Fruit fly (Drosophila melanogaster) whole organism, embryonic: ENCODE results near the gene CG10165.

ENCODE experiments used
- Aef1 ChIP-seq: fragments of 200-800 bp; sonication (Bioruptor generic); IDR thresholded peaks from 3 replicates; pipeline ENCODE4 v1.3.6; 2022; ENCODE audit warnings: missing biosample characterization, missing genetic modification characterization
- CG10147 ChIP-seq: fragments of 200-800 bp; sonication (Bioruptor generic); optimal IDR thresholded peaks from 2 replicates; lab custom pipeline; 2019; ENCODE audit warnings: missing biosample characterization, mild to moderate bottlenecking, missing genetic modification characterization, moderate library complexity
- CG10462 ChIP-seq: fragments of 200-800 bp; sonication (Bioruptor generic); optimal IDR thresholded peaks from 2 replicates; lab custom pipeline; 2016; ENCODE audit warnings: missing biosample characterization, missing genetic modification characterization
- CG10543 ChIP-seq: fragments of 200-800 bp; sonication (Bioruptor generic); optimal IDR thresholded peaks from 3 replicates; lab custom pipeline; 2017; ENCODE audit warnings: missing biosample characterization, mild to moderate bottlenecking, missing genetic modification characterization, moderate library complexity
- CG10565 ChIP-seq: fragments of 200-800 bp; sonication (Bioruptor generic); optimal IDR thresholded peaks from 3 replicates; lab custom pipeline; 2016; ENCODE audit warnings: missing biosample characterization, mild to moderate bottlenecking, missing genetic modification characterization
- CG11093 ChIP-seq: fragments of 200-800 bp; sonication (Bioruptor generic); IDR thresholded peaks from 3 replicates; pipeline ENCODE4 v1.3.6; 2022; ENCODE audit warnings: missing biosample characterization, missing genetic modification characterization
- CG13775 ChIP-seq: fragments of 200-800 bp; sonication (Bioruptor generic); optimal IDR thresholded peaks from 3 replicates; lab custom pipeline; 2017; ENCODE audit warnings: missing biosample characterization, mild to moderate bottlenecking, missing genetic modification characterization
- CG14667 ChIP-seq: fragments of 200-800 bp; sonication (Bioruptor generic); IDR thresholded peaks from 2 replicates; pipeline ENCODE4 v1.3.6; 2022; ENCODE audit warnings: missing biosample characterization, missing genetic modification characterization
- CG15479 ChIP-seq: fragments of 200-800 bp; sonication (Bioruptor generic); optimal IDR thresholded peaks from 3 replicates; lab custom pipeline; 2019; ENCODE audit warnings: missing biosample characterization, mild to moderate bottlenecking, missing genetic modification characterization, moderate library complexity
- CG16779 ChIP-seq: fragments of 200-800 bp; sonication (Bioruptor generic); IDR thresholded peaks from 2 replicates; pipeline ENCODE4 v1.3.6; 2022; ENCODE audit warnings: missing biosample characterization, missing genetic modification characterization
- CG2199 ChIP-seq: fragments of 200-800 bp; sonication (Bioruptor generic); IDR thresholded peaks from 3 replicates; pipeline ENCODE4 v1.3.6; 2022; ENCODE audit warnings: missing biosample characterization, missing genetic modification characterization
- CG4360 ChIP-seq: fragments of 200-800 bp; sonication (Bioruptor generic); IDR thresholded peaks from 2 replicates; pipeline ENCODE4 v1.3.6; 2022; ENCODE audit warnings: missing biosample characterization, missing genetic modification characterization
- CG5180 ChIP-seq: fragments of 200-800 bp; sonication (Bioruptor generic); optimal IDR thresholded peaks from 3 replicates; lab custom pipeline; 2017; ENCODE audit warnings: missing biosample characterization, missing genetic modification characterization, mild to moderate bottlenecking, moderate library complexity, missing genetic modification reagents
- CG6689 ChIP-seq: fragments of 200-800 bp; sonication (Bioruptor generic); IDR thresholded peaks from 2 replicates; pipeline ENCODE4 v1.3.6; 2022; ENCODE audit warnings: missing biosample characterization, missing genetic modification characterization
- CG6854 ChIP-seq: fragments of 200-800 bp; sonication (Bioruptor generic); optimal IDR thresholded peaks from 3 replicates; lab custom pipeline; 2017; ENCODE audit warnings: missing biosample characterization, mild to moderate bottlenecking, missing genetic modification characterization
- CG8281 ChIP-seq: fragments of 200-800 bp; sonication (Bioruptor generic); optimal IDR thresholded peaks from 2 replicates; lab custom pipeline; 2018; ENCODE audit warnings: missing biosample characterization, mild to moderate bottlenecking, missing genetic modification characterization, moderate library complexity
- CG8290 ChIP-seq, 3 experiments: fragments of 200-800 bp; sonication (Bioruptor generic); optimal IDR thresholded peaks; 2 replicates each; lab custom pipeline; 2016 to 2019; ENCODE audit warnings: missing biosample characterization in 3 of 3, missing genetic modification characterization in 3 of 3, mild to moderate bottlenecking in 2 of 3, moderate library complexity in 1 of 3
- CG8765 ChIP-seq: fragments of 200-800 bp; sonication (Bioruptor generic); IDR thresholded peaks from 2 replicates; pipeline ENCODE4 v1.3.6; 2022; ENCODE audit warnings: missing biosample characterization, missing genetic modification characterization
- CG9797 ChIP-seq: fragments of 200-800 bp; sonication (Bioruptor generic); optimal IDR thresholded peaks from 3 replicates; lab custom pipeline; 2018; ENCODE audit warnings: missing biosample characterization, mild to moderate bottlenecking, missing genetic modification characterization
- Eip74EF ChIP-seq, 2 experiments: fragments of 200-800 bp in 1 of 2; fragments of >200 bp in 1 of 2; sonication (Bioruptor generic) in 1 of 2; optimal IDR thresholded peaks; 2 replicates each; lab custom pipeline; 2017 to 2019; ENCODE audit warnings: missing biosample characterization in 2 of 2, missing genetic modification characterization in 2 of 2, mild to moderate bottlenecking in 1 of 2, moderate library complexity in 1 of 2
- H2.0 ChIP-seq: fragments of 200-800 bp; sonication (Bioruptor generic); IDR thresholded peaks from 2 replicates; pipeline ENCODE4 v1.3.6; 2022; ENCODE audit warnings: missing biosample characterization, missing genetic modification characterization
- HLH4C ChIP-seq: fragments of 200-800 bp; sonication (Bioruptor generic); IDR thresholded peaks from 3 replicates; pipeline ENCODE4 v1.3.6; 2022; ENCODE audit warnings: missing biosample characterization, missing genetic modification characterization; ENCODE audit not compliant: partially characterized antibody
- Hr3 ChIP-seq: fragments of 200-800 bp; sonication (Bioruptor generic); optimal IDR thresholded peaks from 3 replicates; lab custom pipeline; 2016; ENCODE audit warnings: missing biosample characterization, missing genetic modification characterization
- Max ChIP-seq: fragments of 200-800 bp; sonication (Bioruptor generic); optimal IDR thresholded peaks from 2 replicates; lab custom pipeline; 2016; ENCODE audit warnings: missing biosample characterization, mild to moderate bottlenecking, missing genetic modification characterization
- Mrtf ChIP-seq: fragments of 200-800 bp; sonication (Bioruptor generic); IDR thresholded peaks from 3 replicates; pipeline ENCODE4 v1.3.6; 2022; ENCODE audit warnings: missing biosample characterization, missing genetic modification characterization
- NC2α ChIP-seq: fragments of 200-800 bp; sonication (Bioruptor generic); optimal IDR thresholded peaks from 2 replicates; lab custom pipeline; 2016; ENCODE audit warnings: missing biosample characterization, missing genetic modification characterization
- Oaz ChIP-seq: fragments of 200-800 bp; sonication (Bioruptor generic); IDR thresholded peaks from 2 replicates; pipeline ENCODE4 v1.3.6; 2022; ENCODE audit warnings: missing biosample characterization, missing genetic modification characterization
- Six4 ChIP-seq: fragments of 200-800 bp; sonication (Bioruptor generic); optimal IDR thresholded peaks from 2 replicates; lab custom pipeline; 2016; ENCODE audit warnings: missing biosample characterization, missing genetic modification characterization
- Sry-δ ChIP-seq: fragments of 200-800 bp; sonication (Bioruptor generic); optimal IDR thresholded peaks from 2 replicates; lab custom pipeline; 2016; ENCODE audit warnings: missing biosample characterization, missing genetic modification characterization
- Xbp1 ChIP-seq: fragments of 200-800 bp; sonication (Bioruptor generic); optimal IDR thresholded peaks from 3 replicates; lab custom pipeline; 2016; ENCODE audit warnings: missing biosample characterization, mild to moderate bottlenecking, missing genetic modification characterization
- YL-1 ChIP-seq: fragments of 200-800 bp; sonication (Bioruptor generic); optimal IDR thresholded peaks from 3 replicates; lab custom pipeline; 2017; ENCODE audit warnings: missing biosample characterization, mild to moderate bottlenecking, missing genetic modification characterization
- bsh ChIP-seq, 2 experiments: fragments of 200-800 bp; sonication (Bioruptor generic); optimal IDR thresholded peaks; 2 replicates each; lab custom pipeline; 2017 to 2018; ENCODE audit warnings: mild to moderate bottlenecking in 2 of 2, missing biosample characterization in 2 of 2, missing genetic modification characterization in 2 of 2, moderate library complexity in 1 of 2
- fd64A ChIP-seq: fragments of 200-800 bp; sonication (Bioruptor generic); optimal IDR thresholded peaks from 3 replicates; lab custom pipeline; 2018; ENCODE audit warnings: missing biosample characterization, mild to moderate bottlenecking, missing genetic modification characterization
- ham ChIP-seq: fragments of 200-800 bp; sonication (Bioruptor generic); IDR thresholded peaks from 2 replicates; pipeline ENCODE4 v1.3.6; 2022; ENCODE audit warnings: missing biosample characterization, missing genetic modification characterization
- hth ChIP-seq: fragments of >200 bp; optimal IDR thresholded peaks from 2 replicates; lab custom pipeline; 2017; ENCODE audit warnings: inconsistent platforms
- jing ChIP-seq: fragments of 200-800 bp; sonication (Bioruptor generic); optimal IDR thresholded peaks from 2 replicates; lab custom pipeline; 2018; ENCODE audit warnings: missing biosample characterization, mild to moderate bottlenecking, missing genetic modification characterization
- nerfin-1 ChIP-seq: fragments of 200-800 bp; sonication (Bioruptor generic); optimal IDR thresholded peaks from 3 replicates; lab custom pipeline; 2019; ENCODE audit warnings: missing biosample characterization, mild to moderate bottlenecking, missing genetic modification characterization, moderate library complexity
- odd ChIP-seq: fragments of 200-800 bp; sonication (Bioruptor generic); optimal IDR thresholded peaks from 2 replicates; lab custom pipeline; 2017; ENCODE audit warnings: missing biosample characterization, mild to moderate bottlenecking, missing genetic modification characterization
- run ChIP-seq: fragments of 200-800 bp; sonication (Bioruptor generic); optimal IDR thresholded peaks from 3 replicates; lab custom pipeline; 2018; ENCODE audit warnings: missing biosample characterization, mild to moderate bottlenecking, missing genetic modification characterization
- sqz ChIP-seq: fragments of 200-800 bp; sonication (Bioruptor generic); optimal IDR thresholded peaks from 3 replicates; lab custom pipeline; 2018; ENCODE audit warnings: missing biosample characterization, mild to moderate bottlenecking, missing genetic modification characterization
- stc ChIP-seq: fragments of 200-800 bp; sonication (Bioruptor generic); IDR thresholded peaks from 2 replicates; pipeline ENCODE4 v1.3.6; 2022; ENCODE audit warnings: missing biosample characterization, missing genetic modification characterization
- stwl ChIP-seq: fragments of 200-800 bp; sonication (Bioruptor generic); optimal IDR thresholded peaks from 3 replicates; lab custom pipeline; 2018; ENCODE audit warnings: missing biosample characterization, mild to moderate bottlenecking, missing genetic modification characterization, moderate library complexity
- tap ChIP-seq: fragments of 200-800 bp; optimal IDR thresholded peaks from 3 replicates; lab custom pipeline; 2019; ENCODE audit warnings: missing biosample characterization, mild to moderate bottlenecking, missing genetic modification characterization, moderate library complexity
- tll ChIP-seq, 2 experiments: fragments of 200-800 bp in 1 of 2; fragments of >200 bp in 1 of 2; sonication (Bioruptor generic) in 1 of 2; optimal IDR thresholded peaks; 2 replicates each; lab custom pipeline; 2017 to 2019; ENCODE audit warnings: missing biosample characterization in 2 of 2, missing genetic modification characterization in 2 of 2, mild to moderate bottlenecking in 1 of 2, moderate library complexity in 1 of 2
- ttk ChIP-seq: fragments of 200-800 bp; sonication (Bioruptor generic); IDR thresholded peaks from 2 replicates; pipeline ENCODE4 v2.1.2; 2022; ENCODE audit warnings: missing biosample characterization, missing genetic modification characterization
- vvl ChIP-seq: fragments of 200-800 bp; sonication (Bioruptor generic); IDR thresholded peaks from 2 replicates; pipeline ENCODE4 v1.3.6; 2022; ENCODE audit warnings: missing biosample characterization, missing genetic modification characterization
- yki ChIP-seq: fragments of >200 bp; optimal IDR thresholded peaks from 3 replicates; lab custom pipeline; 2018
- zen2 ChIP-seq: fragments of 200-800 bp; sonication (Bioruptor generic); IDR thresholded peaks from 3 replicates; pipeline ENCODE4 v1.3.6; 2022; ENCODE audit warnings: missing biosample characterization, missing genetic modification characterization; ENCODE audit not compliant: partially characterized antibody

The CG10165 gene

dm6 chr2L:19546869-19547710 lies 17.0 kb upstream of the CG10165 start, which contains the start of gene CG10337 (continued):
- TF ChIP-seq CG4360 (no peak), CG10565 (GFP tag; lab: Kevin White, UChicago) (no peak), zen2 (no peak), odd (GFP tag; lab: Kevin White, UChicago) (peak; percentile 67), YL-1 (peak; percentile 34), bsh (GFP tag; optimal IDR thresholded peaks at IDR 0.05; lab: Kevin White, UChicago) (peak in 1 of 2 experiments; percentile 33), CG8281 (no peak), stwl (tag; lab: Kevin White, UChicago) (no peak), sqz (peak; percentile 35), CG13775 (GFP tag; lab: Kevin White, UChicago) (peak; percentile 8), run (tag; lab: Kevin White, UChicago) (no peak), CG8765 (GFP tag; lab: Robert Waterston, UW) (peak; percentile 43; the same call in 1 of the 2 replicates), Max (GFP tag; lab: Kevin White, UChicago) (no peak), CG6689 (GFP tag; lab: Robert Waterston, UW) (peak; percentile 5), jing (GFP tag; lab: Kevin White, UChicago) (no peak), ttk (GFP tag; lab: Robert Waterston, UW) (no peak), vvl (peak; percentile 53; the same call in 1 of the 2 replicates), Eip74EF (GFP tag; optimal IDR thresholded peaks at IDR 0.05; lab: Kevin White, UChicago) (peak in 1 of 2 experiments; percentile 27), tll (GFP tag; optimal IDR thresholded peaks at IDR 0.05; lab: Kevin White, UChicago) (no peak), CG5180 (peak; percentile 37), stc (GFP tag; lab: Robert Waterston, UW) (no peak), fd64A (peak; percentile 23), CG8290 (GFP tag; optimal IDR thresholded peaks at IDR 0.05; lab: Kevin White, UChicago) (no peak), CG8290 (tag; optimal IDR thresholded peaks at IDR 0.05; lab: Kevin White, UChicago) (peak in 1 of 2 experiments; percentile 77), CG11093 (GFP tag; lab: Robert Waterston, UW) (no peak), CG15479 (peak; percentile 56), Mrtf (GFP tag; lab: Robert Waterston, UW) (no peak), Aef1 (GFP tag; lab: Robert Waterston, UW) (0 out of 3 replicates have a peak, but pooled peaks have one; percentile 25), nerfin-1 (peak; percentile 34), tap (peak; percentile 41), NC2α (no peak), HLH4C (GFP tag; lab: Robert Waterston, UW) (no peak), Oaz (GFP tag; lab: Robert Waterston, UW) (no peak), CG10147 (GFP tag; lab: Kevin White, UChicago) (peak; percentile 60), CG16779 (GFP tag; lab: Robert Waterston, UW) (no peak), ham (GFP tag; lab: Robert Waterston, UW) (no peak), hth (lab: Kevin White, UChicago) (no peak), Six4 (GFP tag; lab: Kevin White, UChicago) (peak; percentile 18), Xbp1 (GFP tag; lab: Kevin White, UChicago) (peak; percentile 24), CG10543 (GFP tag; lab: Kevin White, UChicago) (peak; percentile 86), yki (lab: Kevin White, UChicago) (no peak), CG2199 (peak; percentile 64; the same call in 1 of the 3 replicates), H2.0 (GFP tag; lab: Robert Waterston, UW) (no peak), CG10462 (GFP tag; lab: Kevin White, UChicago) (no peak), CG6854 (GFP tag; lab: Kevin White, UChicago) (peak; percentile 64), CG14667 (GFP tag; lab: Robert Waterston, UW) (peak; percentile 34; the same call in 1 of the 2 replicates), CG9797 (GFP tag; lab: Kevin White, UChicago) (no peak), Hr3 (GFP tag; lab: Kevin White, UChicago) (peak; percentile 13), Sry-δ (peak; percentile 7)
